Worm (Caenorhabditis elegans): ENCODE data around the gene ttr-53.

DNA sequence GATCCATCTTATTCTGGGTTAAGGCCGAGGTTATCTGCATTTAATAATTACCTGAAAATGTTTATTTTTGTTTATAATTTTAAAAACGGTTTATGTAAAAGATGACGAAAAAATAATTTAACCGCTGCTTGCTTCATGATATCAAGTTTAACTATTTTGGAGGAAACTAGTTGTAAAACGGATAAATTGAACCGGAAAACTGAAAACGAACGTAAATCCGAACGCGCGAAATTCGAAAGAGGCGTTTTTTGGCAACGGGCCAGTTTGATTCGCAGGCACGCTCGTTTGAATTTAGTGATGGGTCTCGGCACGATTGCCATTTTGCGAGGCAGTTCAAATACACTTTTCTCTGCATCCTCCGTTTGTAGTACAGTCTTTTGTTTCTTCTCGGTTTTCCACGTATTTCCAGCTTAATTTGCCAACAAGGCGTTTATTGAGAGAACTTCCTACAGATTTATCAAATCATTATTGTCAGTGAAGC lies 28.9 kb upstream of the ttr-53 start, which contains the start of the genes gtbp-1 and K08F4.3:
- no peak for TF ChIP-seq T22C8.4 (GFP tag; IDR thresholded peaks at IDR 0.05)
- peak; percentile 50; the same call in 1 of the 2 replicates for TF ChIP-seq ztf-23 (GFP tag; IDR thresholded peaks at IDR 0.05)
- TF ChIP-seq tab-1 (GFP tag; IDR thresholded peaks at IDR 0.05), result no peak
- no peak for TF ChIP-seq flt-1 (GFP tag; IDR thresholded peaks at IDR 0.05)
- TF ChIP-seq klf-2 (GFP tag; conservative IDR thresholded peaks at IDR 0.05), result no peak
- TF ChIP-seq ref-1 (GFP tag; conservative IDR thresholded peaks at IDR 0.05), result no peak
- TF ChIP-seq cog-1 (tag; optimal IDR thresholded peaks at IDR 0.05), result no peak

All from whole organism, midembryonic.